Fruit fly (Drosophila melanogaster) whole organism, embryonic: Measurements from ENCODE around the gene Tsp5D.

ENCODE experiments used
- Abd-B ChIP-seq: fragments of 200-800 bp; sonication (Bioruptor generic); optimal IDR thresholded peaks from 2 replicates; lab custom pipeline; 2018; ENCODE audit warnings: missing biosample characterization, mild to moderate bottlenecking, missing genetic modification characterization, moderate library complexity
- B-H2 ChIP-seq: fragments of 200-800 bp; sonication (Bioruptor generic); optimal IDR thresholded peaks from 2 replicates; lab custom pipeline; 2018; ENCODE audit warnings: missing biosample characterization, mild to moderate bottlenecking, missing genetic modification characterization
- BEAF-32 ChIP-seq: fragments of 200-800 bp; sonication (Bioruptor generic); optimal IDR thresholded peaks from 3 replicates; lab custom pipeline; 2017; ENCODE audit warnings: missing biosample characterization, missing genetic modification characterization, mild to moderate bottlenecking, moderate library complexity, missing genetic modification reagents
- Bteb2 ChIP-seq: fragments of 200-800 bp; sonication (Bioruptor generic); optimal IDR thresholded peaks from 2 replicates; lab custom pipeline; 2016; ENCODE audit warnings: missing biosample characterization, missing genetic modification characterization
- CG10209 ChIP-seq: fragments of 200-800 bp; sonication (Bioruptor generic); optimal IDR thresholded peaks from 3 replicates; lab custom pipeline; 2017; ENCODE audit warnings: missing biosample characterization, mild to moderate bottlenecking, missing genetic modification characterization, missing genetic modification reagents
- CG10543 ChIP-seq: fragments of 200-800 bp; sonication (Bioruptor generic); optimal IDR thresholded peaks from 3 replicates; lab custom pipeline; 2017; ENCODE audit warnings: missing biosample characterization, mild to moderate bottlenecking, missing genetic modification characterization, moderate library complexity
- CG12391 ChIP-seq: fragments of 200-800 bp; sonication (Bioruptor generic); optimal IDR thresholded peaks from 3 replicates; lab custom pipeline; 2018; ENCODE audit warnings: missing biosample characterization, mild to moderate bottlenecking, missing genetic modification characterization, moderate library complexity
- CG15601 ChIP-seq: fragments of 200-800 bp; sonication (Bioruptor generic); optimal IDR thresholded peaks from 3 replicates; lab custom pipeline; 2019; ENCODE audit warnings: missing biosample characterization, mild to moderate bottlenecking, missing genetic modification characterization, moderate library complexity
- CG17829 ChIP-seq: fragments of 200-800 bp; optimal IDR thresholded peaks from 2 replicates; lab custom pipeline; 2019; ENCODE audit warnings: missing biosample characterization, mild to moderate bottlenecking, missing genetic modification characterization, moderate library complexity
- CG2129 ChIP-seq: fragments of 200-800 bp; sonication (Bioruptor generic); IDR thresholded peaks from 2 replicates; pipeline ENCODE4 v1.3.6; 2022; ENCODE audit warnings: missing biosample characterization, missing genetic modification characterization; ENCODE audit not compliant: partially characterized antibody
- CG2199 ChIP-seq: fragments of 200-800 bp; sonication (Bioruptor generic); IDR thresholded peaks from 3 replicates; pipeline ENCODE4 v1.3.6; 2022; ENCODE audit warnings: missing biosample characterization, missing genetic modification characterization
- CG30431 ChIP-seq: fragments of 200-800 bp; sonication (Bioruptor generic); optimal IDR thresholded peaks from 2 replicates; lab custom pipeline; 2017; ENCODE audit warnings: missing biosample characterization, missing genetic modification characterization
- CG31365 ChIP-seq: fragments of 200-800 bp; sonication (Bioruptor generic); optimal IDR thresholded peaks from 2 replicates; lab custom pipeline; 2018; ENCODE audit warnings: missing biosample characterization, mild to moderate bottlenecking, missing genetic modification characterization
- CG32532 ChIP-seq: fragments of 200-800 bp; sonication (Bioruptor generic); IDR thresholded peaks from 2 replicates; pipeline ENCODE4 v1.3.6; 2022; ENCODE audit warnings: missing biosample characterization, missing genetic modification characterization
- CG33213 ChIP-seq: fragments of 200-800 bp; sonication (Bioruptor generic); optimal IDR thresholded peaks from 3 replicates; lab custom pipeline; 2016; ENCODE audit warnings: missing biosample characterization, missing genetic modification characterization
- CG42726 ChIP-seq: fragments of 200-800 bp; sonication (Bioruptor generic); IDR thresholded peaks from 2 replicates; pipeline ENCODE4 v1.3.6; 2022; ENCODE audit warnings: missing biosample characterization, missing genetic modification characterization; ENCODE audit not compliant: partially characterized antibody
- CG4820 ChIP-seq: fragments of 200-800 bp; sonication (Bioruptor generic); optimal IDR thresholded peaks from 3 replicates; lab custom pipeline; 2016; ENCODE audit warnings: missing biosample characterization, missing genetic modification characterization
- CG7928 ChIP-seq: fragments of 200-800 bp; sonication (Bioruptor generic); optimal IDR thresholded peaks from 2 replicates; lab custom pipeline; 2017; ENCODE audit warnings: missing biosample characterization, mild to moderate bottlenecking, missing genetic modification characterization
- CG8290 ChIP-seq, 3 experiments: fragments of 200-800 bp; sonication (Bioruptor generic); optimal IDR thresholded peaks; 2 replicates each; lab custom pipeline; 2016 to 2019; ENCODE audit warnings: missing biosample characterization in 3 of 3, missing genetic modification characterization in 3 of 3, mild to moderate bottlenecking in 2 of 3, moderate library complexity in 1 of 3
- CG9437 ChIP-seq: fragments of 200-800 bp; sonication (Bioruptor generic); optimal IDR thresholded peaks from 2 replicates; lab custom pipeline; 2018; ENCODE audit warnings: missing biosample characterization, mild to moderate bottlenecking, missing genetic modification characterization
- CG9727 ChIP-seq: fragments of 200-800 bp; sonication (Bioruptor generic); optimal IDR thresholded peaks from 3 replicates; lab custom pipeline; 2017; ENCODE audit warnings: missing biosample characterization, mild to moderate bottlenecking, missing genetic modification characterization
- E2f2 ChIP-seq: fragments of 200-800 bp; sonication (Bioruptor generic); IDR thresholded peaks from 2 replicates; pipeline ENCODE4 v1.3.6; 2022; ENCODE audit warnings: missing biosample characterization, missing genetic modification characterization
- Hr3 ChIP-seq: fragments of 200-800 bp; sonication (Bioruptor generic); optimal IDR thresholded peaks from 3 replicates; lab custom pipeline; 2016; ENCODE audit warnings: missing biosample characterization, missing genetic modification characterization
- Hsf ChIP-seq: fragments of 200-800 bp; sonication (Bioruptor generic); optimal IDR thresholded peaks from 3 replicates; lab custom pipeline; 2016; ENCODE audit warnings: missing biosample characterization, missing genetic modification characterization
- Mad ChIP-seq: fragments of 200-800 bp; sonication (Bioruptor generic); optimal IDR thresholded peaks from 2 replicates; lab custom pipeline; 2016; ENCODE audit warnings: missing biosample characterization, missing genetic modification characterization
- Meics ChIP-seq: fragments of 200-800 bp; sonication (Bioruptor generic); optimal IDR thresholded peaks from 2 replicates; lab custom pipeline; 2017; ENCODE audit warnings: missing biosample characterization, mild to moderate bottlenecking, missing genetic modification characterization
- Scr ChIP-seq: fragments of 200-800 bp; sonication (Bioruptor generic); IDR thresholded peaks from 2 replicates; pipeline ENCODE4 v1.3.6; 2022; ENCODE audit warnings: missing biosample characterization, missing genetic modification characterization; ENCODE audit not compliant: partially characterized antibody
- abd-A ChIP-seq: fragments of 200-800 bp; sonication (Bioruptor generic); optimal IDR thresholded peaks from 3 replicates; lab custom pipeline; 2019; ENCODE audit warnings: missing biosample characterization, mild to moderate bottlenecking, missing genetic modification characterization, moderate library complexity
- ase ChIP-seq: fragments of 200-800 bp; sonication (Bioruptor generic); IDR thresholded peaks from 3 replicates; pipeline ENCODE4 v1.3.6; 2022; ENCODE audit warnings: missing biosample characterization, missing genetic modification characterization
- crp ChIP-seq, 2 experiments: fragments of 200-800 bp; sonication (Bioruptor generic); optimal IDR thresholded peaks; 2 replicates in 1 of 2; 3 replicates in 1 of 2; lab custom pipeline; 2017; ENCODE audit warnings: missing biosample characterization in 2 of 2, missing genetic modification characterization in 2 of 2, mild to moderate bottlenecking in 1 of 2, moderate library complexity in 1 of 2
- da ChIP-seq: fragments of 200-800 bp; sonication (Bioruptor generic); optimal IDR thresholded peaks from 2 replicates; lab custom pipeline; 2016; ENCODE audit warnings: missing biosample characterization, missing genetic modification characterization
- danr ChIP-seq: fragments of 200-800 bp; sonication (Bioruptor generic); IDR thresholded peaks from 2 replicates; pipeline ENCODE4 v1.3.6; 2022; ENCODE audit warnings: missing biosample characterization, missing genetic modification characterization
- disco-r ChIP-seq: fragments of 200-800 bp; sonication (Bioruptor generic); optimal IDR thresholded peaks from 2 replicates; lab custom pipeline; 2016; ENCODE audit warnings: missing biosample characterization, missing genetic modification characterization
- dpn ChIP-seq, 2 experiments: fragments of 200-800 bp; sonication (Bioruptor generic); optimal IDR thresholded peaks; 3 replicates each; lab custom pipeline; 2016; ENCODE audit warnings: missing biosample characterization in 2 of 2, missing genetic modification characterization in 2 of 2
- emc ChIP-seq: fragments of 200-800 bp; sonication (Bioruptor generic); optimal IDR thresholded peaks from 2 replicates; lab custom pipeline; 2016; ENCODE audit warnings: missing biosample characterization, missing genetic modification characterization
- gt ChIP-seq: fragments of 200-800 bp; sonication (Bioruptor generic); IDR thresholded peaks from 2 replicates; pipeline ENCODE4 v1.3.6; 2022; ENCODE audit warnings: missing biosample characterization, missing genetic modification characterization
- h ChIP-seq: fragments of >200 bp; optimal IDR thresholded peaks from 2 replicates; lab custom pipeline; 2017
- ind ChIP-seq: fragments of 200-800 bp; sonication (Bioruptor generic); optimal IDR thresholded peaks from 3 replicates; lab custom pipeline; 2016; ENCODE audit warnings: missing biosample characterization, missing genetic modification characterization
- lola ChIP-seq, 3 experiments: fragments of >200 bp in 2 of 3; fragments of 200-800 bp in 1 of 3; sonication (Bioruptor generic) in 1 of 3; optimal IDR thresholded peaks; 2 replicates each; lab custom pipeline; 2017 to 2019; ENCODE audit warnings: missing biosample characterization in 3 of 3, missing genetic modification characterization in 3 of 3, mild to moderate bottlenecking in 1 of 3, moderate library complexity in 1 of 3
- p53 ChIP-seq: fragments of 200-800 bp; sonication (Bioruptor generic); optimal IDR thresholded peaks from 2 replicates; lab custom pipeline; 2016; ENCODE audit warnings: missing biosample characterization, missing genetic modification characterization
- pan ChIP-seq, 4 experiments: fragments of >200 bp in 3 of 4; fragments of 200-800 bp in 1 of 4; sonication (Bioruptor generic) in 1 of 4; optimal IDR thresholded peaks in 3 of 4; IDR thresholded peaks in 1 of 4; 2 replicates each; pipeline versions ENCODE4 v1.3.6 to Lab custom; 2017 to 2022; ENCODE audit warnings: missing biosample characterization in 2 of 4, missing genetic modification characterization in 2 of 4, mixed read lengths in 1 of 4
- sc ChIP-seq, 3 experiments: fragments of >200 bp in 2 of 3; fragments of 200-800 bp in 1 of 3; sonication (Bioruptor generic) in 1 of 3; optimal IDR thresholded peaks; 2 replicates in 2 of 3; 3 replicates in 1 of 3; lab custom pipeline; 2017; ENCODE audit warnings: mild to moderate bottlenecking in 1 of 3, missing biosample characterization in 1 of 3, missing genetic modification characterization in 1 of 3, missing genetic modification reagents in 1 of 3
- sima ChIP-seq: fragments of 200-800 bp; sonication (Bioruptor generic); optimal IDR thresholded peaks from 2 replicates; lab custom pipeline; 2016; ENCODE audit warnings: missing biosample characterization, missing genetic modification characterization
- sr ChIP-seq: fragments of 200-800 bp; sonication (Bioruptor generic); IDR thresholded peaks from 3 replicates; pipeline ENCODE4 v1.3.6; 2022; ENCODE audit warnings: missing biosample characterization, missing genetic modification characterization
- stwl ChIP-seq: fragments of 200-800 bp; sonication (Bioruptor generic); optimal IDR thresholded peaks from 3 replicates; lab custom pipeline; 2018; ENCODE audit warnings: missing biosample characterization, mild to moderate bottlenecking, missing genetic modification characterization, moderate library complexity
- trem ChIP-seq: fragments of 200-800 bp; optimal IDR thresholded peaks from 3 replicates; lab custom pipeline; 2019; ENCODE audit warnings: missing biosample characterization, mild to moderate bottlenecking, missing genetic modification characterization, moderate library complexity
- trh ChIP-seq: fragments of 200-800 bp; sonication (Bioruptor generic); optimal IDR thresholded peaks from 2 replicates; lab custom pipeline; 2016; ENCODE audit warnings: missing biosample characterization, missing genetic modification characterization
- ttk ChIP-seq: fragments of 200-800 bp; sonication (Bioruptor generic); IDR thresholded peaks from 2 replicates; pipeline ENCODE4 v2.1.2; 2022; ENCODE audit warnings: missing biosample characterization, missing genetic modification characterization
- zen ChIP-seq: fragments of 200-800 bp; sonication (Bioruptor generic); optimal IDR thresholded peaks from 3 replicates; lab custom pipeline; 2018; ENCODE audit warnings: missing biosample characterization, mild to moderate bottlenecking, missing genetic modification characterization, moderate library complexity

The Tsp5D gene

dm6 chrX:6024638-6025037 lies 50.0 kb downstream of the Tsp5D start (continued):
- TF ChIP-seq CG2129 (GFP tag; lab: Robert Waterston, UW) (no peak), CG2199 (GFP tag; lab: Robert Waterston, UW) (no peak), pan (optimal IDR thresholded peaks at IDR 0.05; lab: Kevin White, UChicago) (no peak), pan (GFP tag; optimal IDR thresholded peaks at IDR 0.05 in 1 of 2, IDR thresholded peaks at IDR 0.05 in 1 of 2) (peak in 1 of 2 experiments; percentile 58), stwl (tag; lab: Kevin White, UChicago) (no peak), CG17829 (tag; lab: Kevin White, UChicago) (peak; percentile 72), lola (GFP tag; optimal IDR thresholded peaks at IDR 0.05; lab: Kevin White, UChicago) (peak in 1 of 3 experiments; percentile 79), CG8290 (GFP tag; optimal IDR thresholded peaks at IDR 0.05; lab: Kevin White, UChicago) (no peak), CG8290 (tag; optimal IDR thresholded peaks at IDR 0.05; lab: Kevin White, UChicago) (no peak), CG7928 (GFP tag; lab: Kevin White, UChicago) (no peak), E2f2 (no peak), dpn (GFP tag; optimal IDR thresholded peaks at IDR 0.05; lab: Kevin White, UChicago) (peak in 1 of 2 experiments; percentile 45), p53 (no peak), disco-r (GFP tag; lab: Kevin White, UChicago) (no peak), Abd-B (GFP tag; lab: Kevin White, UChicago) (peak; percentile 35), trem (tag; lab: Kevin White, UChicago) (peak; percentile 42), Bteb2 (no peak), BEAF-32 (GFP tag; lab: Kevin White, UChicago) (no peak), CG4820 (GFP tag; lab: Kevin White, UChicago) (peak; percentile 18), Mad (no peak), CG12391 (tag; lab: Kevin White, UChicago) (peak; percentile 62), sr (no peak), CG42726 (no peak), Hsf (GFP tag; lab: Kevin White, UChicago) (peak; percentile 47), ttk (GFP tag; lab: Robert Waterston, UW) (0 out of 2 replicates have a peak, but pooled peaks have one; percentile 30), CG10543 (GFP tag; lab: Kevin White, UChicago) (no peak), CG15601 (tag; lab: Kevin White, UChicago) (peak; percentile 15), trh (GFP tag; lab: Kevin White, UChicago) (no peak), B-H2 (GFP tag; lab: Kevin White, UChicago) (no peak), CG10209 (GFP tag; lab: Kevin White, UChicago) (peak; percentile 46), Scr (GFP tag; lab: Robert Waterston, UW) (no peak), CG31365 (no peak), crp (GFP tag; optimal IDR thresholded peaks at IDR 0.05; lab: Kevin White, UChicago) (no peak), CG9437 (GFP tag; lab: Kevin White, UChicago) (no peak), CG33213 (GFP tag; lab: Kevin White, UChicago) (no peak), Meics (GFP tag; lab: Kevin White, UChicago) (no peak), CG30431 (peak; percentile 48), sc (optimal IDR thresholded peaks at IDR 0.05; lab: Kevin White, UChicago) (no peak), sc (GFP tag; optimal IDR thresholded peaks at IDR 0.05; lab: Kevin White, UChicago) (peak; percentile 47), danr (GFP tag; lab: Robert Waterston, UW) (no peak; the same call in 1 of the 2 replicates), CG32532 (GFP tag; lab: Robert Waterston, UW) (no peak), emc (GFP tag; lab: Kevin White, UChicago) (no peak), sima (no peak), h (lab: Kevin White, UChicago) (no peak), Hr3 (peak; percentile 39), ind (GFP tag; lab: Kevin White, UChicago) (peak; percentile 31), da (GFP tag; lab: Kevin White, UChicago) (no peak), abd-A (tag; lab: Kevin White, UChicago) (no peak), gt (no peak), CG9727 (peak; percentile 65), zen (tag; lab: Kevin White, UChicago) (no peak), ase (GFP tag; lab: Robert Waterston, UW) (peak; percentile 47; the same call in 1 of the 3 replicates)
